Worm (Caenorhabditis elegans): ENCODE data around the gene T16G1.18.

Gene T16G1.18

DNA sequence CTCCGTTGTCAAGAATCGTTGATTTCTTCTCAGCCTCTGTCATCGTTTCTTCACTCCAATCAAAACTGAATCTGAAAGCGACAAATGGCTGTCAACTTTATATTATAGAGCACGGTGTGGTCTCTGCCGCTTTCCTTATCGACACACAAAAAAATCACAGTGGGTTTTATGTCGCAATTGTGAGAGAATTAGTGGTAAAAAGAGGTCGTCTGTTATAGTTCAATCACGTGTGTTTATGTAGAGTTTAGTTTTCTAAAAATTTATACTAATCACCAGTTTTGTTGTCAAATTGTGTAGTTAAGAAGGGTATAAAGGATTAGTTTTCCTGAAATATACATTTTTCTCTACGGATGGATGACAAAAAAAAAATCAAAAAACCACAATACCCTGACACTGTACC lies 16.1 kb upstream of the T16G1.18 start, which contains the start of gene T16G1.7 (continued):
- no peak for TF ChIP-seq fkh-3 (tag; optimal IDR thresholded peaks at IDR 0.05)
- no peak for TF ChIP-seq mes-4 (tag; optimal IDR thresholded peaks at IDR 0.05)
- TF ChIP-seq B0035.1 (tag; optimal IDR thresholded peaks at IDR 0.05), result no peak

DNA sequence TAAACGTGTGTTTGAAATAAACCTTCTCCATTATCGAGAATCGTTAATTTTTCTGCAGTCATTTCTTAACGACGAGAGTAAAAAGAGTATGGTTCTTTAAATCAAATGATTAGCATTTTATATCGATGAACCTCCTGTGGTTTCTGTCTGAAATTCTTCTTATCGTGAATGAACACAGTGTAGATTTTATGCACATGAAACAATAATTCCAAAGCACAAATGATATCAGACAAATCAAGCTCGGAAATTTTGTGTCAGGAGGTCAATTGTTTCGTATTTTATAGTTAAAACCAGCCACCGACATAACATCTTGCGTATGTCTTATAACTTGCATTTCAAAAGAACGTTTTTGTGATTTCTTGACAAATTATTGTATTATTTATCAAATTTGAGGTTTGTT lies 14.0 kb upstream of the T16G1.18 start, which contains the start of gene T16G1.6:
TSS of gene T16G1.6 (minus strand) at position 77 of the 400 bp plus-strand sequence.
- TF ChIP-seq sdz-38 (tag; optimal IDR thresholded peaks at IDR 0.05), result no peak
- TF ChIP-seq zfh-2 (GFP tag; conservative IDR thresholded peaks at IDR 0.05), result no peak
- TF ChIP-seq sea-2 (GFP tag; IDR thresholded peaks at IDR 0.05), result no peak
- TF ChIP-seq pbrm-1 (GFP tag; IDR thresholded peaks at IDR 0.05), result no peak
- no peak for TF ChIP-seq chd-7 (tag; optimal IDR thresholded peaks at IDR 0.05)
- TF ChIP-seq nhr-80 (tag; optimal IDR thresholded peaks at IDR 0.05), result peak; percentile 90
- no peak for TF ChIP-seq Y53F4B.3 (GFP tag; IDR thresholded peaks at IDR 0.05)
- no peak for TF ChIP-seq nhr-90 (tag; optimal IDR thresholded peaks at IDR 0.05)
- TF ChIP-seq ztf-25 (GFP tag; IDR thresholded peaks at IDR 0.05), result no peak

ce11 chrV:12939434-12939833 lies 11.7 kb upstream of the T16G1.18 start, which contains the start of gene T16G1.5:
Gene T16G1.5, minus strand, starts transcription at chrV:12939552.
- TF ChIP-seq nhr-80 (tag; optimal IDR thresholded peaks at IDR 0.05), result peak; percentile 29
- no peak for TF ChIP-seq ztf-22 (GFP tag; optimal IDR thresholded peaks at IDR 0.05)
- TF ChIP-seq bed-1 (GFP tag; IDR thresholded peaks at IDR 0.05), result no peak
- TF ChIP-seq F22D6.2 (tag; optimal IDR thresholded peaks at IDR 0.05), result no peak

ce11 chrV:12941797-12942474 lies 9.2 kb upstream of the T16G1.18 start, which contains the start of gene T16G1.4:
Gene T16G1.4, minus strand, starts transcription at chrV:12941847.
- TF ChIP-seq nhr-80 (tag; optimal IDR thresholded peaks at IDR 0.05) (peak; percentile 2), ama-1 (optimal IDR thresholded peaks at IDR 0.05) (no peak), ama-1 (GFP tag; optimal IDR thresholded peaks at IDR 0.05) (no peak)

DNA sequence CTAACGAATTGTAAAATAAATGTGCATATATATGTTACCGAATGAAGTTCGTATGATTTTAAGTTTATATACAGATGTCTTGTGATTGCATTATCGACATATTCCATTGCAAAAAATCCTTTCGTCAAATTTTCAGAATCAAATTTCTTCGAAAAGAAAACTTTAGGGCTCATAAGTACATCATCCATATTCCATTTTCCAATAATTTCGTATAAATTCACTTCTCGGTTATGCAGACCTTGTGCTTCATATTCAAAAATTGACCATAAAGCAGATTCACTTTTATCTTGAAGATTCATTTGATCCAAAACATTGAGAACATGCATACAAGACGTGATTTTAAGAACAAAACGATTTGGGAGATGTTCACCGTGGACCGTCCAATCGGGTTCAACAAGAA lies 7.7 kb upstream of the T16G1.18 start:
- TF ChIP-seq nhr-179 (tag; optimal IDR thresholded peaks at IDR 0.05) (no peak), ccch-3 (GFP tag; optimal IDR thresholded peaks at IDR 0.05) (no peak), K12H6.12 (tag; optimal IDR thresholded peaks at IDR 0.05) (no peak), ceh-27 (GFP tag; optimal IDR thresholded peaks at IDR 0.05) (no peak), ztf-26 (tag; optimal IDR thresholded peaks at IDR 0.05) (no peak), hmg-20 (GFP tag; IDR thresholded peaks at IDR 0.05) (no peak), snpc-4 (GFP tag; optimal IDR thresholded peaks at IDR 0.05) (no peak), snpc-4 (tag; optimal IDR thresholded peaks at IDR 0.05) (no peak), fkh-3 (tag; optimal IDR thresholded peaks at IDR 0.05) (no peak), madf-10 (tag; optimal IDR thresholded peaks at IDR 0.05) (no peak), ekl-4 (GFP tag; IDR thresholded peaks at IDR 0.05) (no peak), ceh-79 (tag; optimal IDR thresholded peaks at IDR 0.05) (no peak), Y56A3A.18 (GFP tag; IDR thresholded peaks at IDR 0.05) (no peak), F10E7.11 (tag; optimal IDR thresholded peaks at IDR 0.05) (no peak)

- no peak for TF ChIP-seq F55B11.4 (tag; optimal IDR thresholded peaks at IDR 0.05; ENCODE audit: borderline replicate concordance, insufficient read depth)
- TF ChIP-seq gei-17 (GFP tag; optimal IDR thresholded peaks at IDR 0.05), result no peak
- TF ChIP-seq F57A8.1 (GFP tag; optimal IDR thresholded peaks at IDR 0.05), result no peak
- TF ChIP-seq F10E7.11 (tag; optimal IDR thresholded peaks at IDR 0.05), result no peak
- no peak for TF ChIP-seq ekl-4 (GFP tag; IDR thresholded peaks at IDR 0.05)
- TF ChIP-seq lag-1 (GFP tag; IDR thresholded peaks at IDR 0.05), result no peak
- no peak for TF ChIP-seq athp-1 (tag; optimal IDR thresholded peaks at IDR 0.05)
- TF ChIP-seq egrh-3 (GFP tag; IDR thresholded peaks at IDR 0.05), result no peak
- TF ChIP-seq lsy-27 (tag; optimal IDR thresholded peaks at IDR 0.05; ENCODE audit: borderline replicate concordance, insufficient read depth), result no peak
- TF ChIP-seq madf-6 (GFP tag; IDR thresholded peaks at IDR 0.05), result no peak
- no peak for TF ChIP-seq dpff-1 (tag; optimal IDR thresholded peaks at IDR 0.05)
- no peak for TF ChIP-seq ZK185.1 (tag; optimal IDR thresholded peaks at IDR 0.05; ENCODE audit: poor library complexity, severe bottlenecking)
- no peak for TF ChIP-seq K12H6.12 (tag; optimal IDR thresholded peaks at IDR 0.05)
- TF ChIP-seq Y67H2A.10 (GFP tag; conservative IDR thresholded peaks at IDR 0.05), result no peak
- TF ChIP-seq bed-1 (GFP tag; IDR thresholded peaks at IDR 0.05), result no peak
Observed at ce11 chrV:12944229-12944628, 6.9 kb upstream of the T16G1.18 start, which contains the start of gene T16G1.3. Gene T16G1.3, minus strand, starts transcription at chrV:12944329.
